Worm (Caenorhabditis elegans) whole organism, L1 larva: Measurements from ENCODE around the gene gst-30.

ENCODE experiments used
- C04F5.9 ChIP-seq: sonication (generic microtip); optimal IDR thresholded peaks from 2 replicates; lab custom pipeline; 2016; ENCODE audit warnings: missing genetic modification characterization, missing compliant biosample characterization
- C34B4.2 ChIP-seq: sonication (generic microtip); optimal IDR thresholded peaks from 2 replicates; lab custom pipeline; 2017; ENCODE audit warnings: mild to moderate bottlenecking, missing genetic modification characterization, missing compliant biosample characterization
- F16B12.6 ChIP-seq: fragments of 150-350 bp; optimal IDR thresholded peaks from 2 replicates; lab custom pipeline; 2014; ENCODE audit warnings: missing biosample characterization, missing genetic modification characterization
- Y116A8C.19 ChIP-seq: sonication (generic microtip); optimal IDR thresholded peaks from 2 replicates; lab custom pipeline; 2016; ENCODE audit warnings: missing compliant biosample characterization, missing genetic modification characterization, borderline replicate concordance
- aha-1 ChIP-seq: fragments of 150-350 bp; optimal IDR thresholded peaks from 2 replicates; lab custom pipeline; 2014; ENCODE audit warnings: missing biosample characterization, missing genetic modification characterization
- alr-1 ChIP-seq: fragments of 200-800 bp; sonication (Bioruptor generic); optimal IDR thresholded peaks from 2 replicates; lab custom pipeline; 2018; ENCODE audit warnings: borderline replicate concordance, mild to moderate bottlenecking, missing genetic modification characterization, missing compliant biosample characterization
- aly-2 ChIP-seq: fragments of 150-350 bp; optimal IDR thresholded peaks from 2 replicates; lab custom pipeline; 2014; ENCODE audit warnings: missing biosample characterization, missing genetic modification characterization
- ama-1 ChIP-seq: fragments of 150-350 bp; optimal IDR thresholded peaks from 2 replicates; lab custom pipeline; 2014
- blmp-1 ChIP-seq: fragments of 150-350 bp; optimal IDR thresholded peaks from 2 replicates; lab custom pipeline; 2014; ENCODE audit warnings: missing biosample characterization, missing genetic modification characterization
- ceh-8 ChIP-seq: fragments of 200-800 bp; sonication (Bioruptor generic); optimal IDR thresholded peaks from 2 replicates; lab custom pipeline; 2018; ENCODE audit warnings: mild to moderate bottlenecking, missing genetic modification characterization, moderate library complexity, missing compliant biosample characterization
- dpl-1 ChIP-seq, 3 experiments: fragments of 150-350 bp in 2 of 3; sonication (generic microtip) in 1 of 3; optimal IDR thresholded peaks; 2 replicates each; lab custom pipeline; 2014 to 2017; ENCODE audit warnings: missing biosample characterization in 3 of 3, missing genetic modification characterization in 3 of 3, missing genetic modification reagents in 3 of 3
- dsc-1 ChIP-seq: sonication (generic microtip); optimal IDR thresholded peaks from 2 replicates; lab custom pipeline; 2016; ENCODE audit warnings: mild to moderate bottlenecking, missing genetic modification characterization, missing compliant biosample characterization
- efl-1 ChIP-seq, 4 experiments: fragments of 150-350 bp; optimal IDR thresholded peaks in 3 of 4; peaks in 1 of 4; 1 replicate in 1 of 4; 2 replicates in 3 of 4; lab custom pipeline; 2014; ENCODE audit warnings: missing biosample characterization in 2 of 4, missing genetic modification characterization in 2 of 4, missing genetic modification reagents in 2 of 4
- efl-3 ChIP-seq: fragments of 200-800 bp; sonication (Bioruptor generic); optimal IDR thresholded peaks from 2 replicates; lab custom pipeline; 2018; ENCODE audit warnings: mild to moderate bottlenecking, missing genetic modification characterization, missing compliant biosample characterization
- egl-27 ChIP-seq, 2 experiments: fragments of 150-350 bp in 1 of 2; sonication (generic microtip); optimal IDR thresholded peaks; 3 replicates each; lab custom pipeline; 2017 to 2018; ENCODE audit warnings: missing biosample characterization in 2 of 2, missing genetic modification characterization in 2 of 2, missing genetic modification reagents in 2 of 2
- elt-2 ChIP-seq: sonication (generic microtip); optimal IDR thresholded peaks from 2 replicates; lab custom pipeline; 2016; ENCODE audit warnings: missing genetic modification characterization, mild to moderate bottlenecking, inconsistent platforms, missing compliant biosample characterization, missing genetic modification reagents
- elt-3 ChIP-seq, 6 experiments: fragments of 150-350 bp in 1 of 6; sonication (generic microtip); optimal IDR thresholded peaks; 2 replicates each; lab custom pipeline; 2017 to 2018; ENCODE audit warnings: missing biosample characterization in 6 of 6, missing genetic modification characterization in 6 of 6, inconsistent platforms in 1 of 6
- fkh-4 ChIP-seq: sonication (generic microtip); optimal IDR thresholded peaks from 2 replicates; lab custom pipeline; 2016; ENCODE audit warnings: missing compliant biosample characterization, missing genetic modification characterization, borderline replicate concordance
- hpl-2 ChIP-seq: fragments of 150-350 bp; optimal IDR thresholded peaks from 2 replicates; lab custom pipeline; 2014; ENCODE audit warnings: missing biosample characterization, missing genetic modification reagents, missing genetic modification characterization
- irx-1 ChIP-seq: sonication (generic microtip); optimal IDR thresholded peaks from 2 replicates; lab custom pipeline; 2016; ENCODE audit warnings: missing genetic modification characterization, missing compliant biosample characterization
- isw-1 ChIP-seq: fragments of 200-800 bp; sonication (Bioruptor generic); IDR thresholded peaks from 2 replicates; pipeline ENCODE4 v1.3.6; 2022; ENCODE audit warnings: missing genetic modification characterization, missing compliant biosample characterization
- jun-1 ChIP-seq: fragments of 150-350 bp; optimal IDR thresholded peaks from 2 replicates; lab custom pipeline; 2014; ENCODE audit warnings: missing biosample characterization, missing genetic modification reagents, missing genetic modification characterization
- lin-13 ChIP-seq: fragments of 150-350 bp; optimal IDR thresholded peaks from 2 replicates; lab custom pipeline; 2014; ENCODE audit warnings: missing biosample characterization, missing genetic modification reagents, missing genetic modification characterization
- lin-14 ChIP-seq: fragments of 200-800 bp; sonication (Bioruptor generic); optimal IDR thresholded peaks from 2 replicates; lab custom pipeline; 2018; ENCODE audit warnings: mild to moderate bottlenecking, missing genetic modification characterization, moderate library complexity, missing compliant biosample characterization
- lin-15B ChIP-seq: fragments of 150-350 bp; sonication (generic microtip); optimal IDR thresholded peaks from 3 replicates; lab custom pipeline; 2014; ENCODE audit warnings: missing biosample characterization, missing genetic modification characterization
- lsy-2 ChIP-seq, 2 experiments: fragments of 150-350 bp; optimal IDR thresholded peaks; 2 replicates each; lab custom pipeline; 2014; ENCODE audit warnings: missing biosample characterization in 2 of 2, missing genetic modification characterization in 2 of 2
- mab-9 ChIP-seq: fragments of 200-800 bp; sonication (Bioruptor generic); IDR thresholded peaks from 2 replicates; pipeline ENCODE4 v1.3.6; 2022; ENCODE audit warnings: missing genetic modification reagents, missing genetic modification characterization, missing compliant biosample characterization
- mdl-1 ChIP-seq, 2 experiments: fragments of 150-350 bp; optimal IDR thresholded peaks; 2 replicates each; lab custom pipeline; 2014 to 2017; ENCODE audit warnings: missing biosample characterization in 2 of 2, missing genetic modification characterization in 2 of 2, inconsistent platforms in 1 of 2
- mep-1 ChIP-seq: fragments of 150-350 bp; optimal IDR thresholded peaks from 2 replicates; lab custom pipeline; 2014; ENCODE audit warnings: missing biosample characterization, missing genetic modification characterization
- nhr-20 ChIP-seq: sonication (generic microtip); optimal IDR thresholded peaks from 2 replicates; lab custom pipeline; 2016; ENCODE audit warnings: mild to moderate bottlenecking, missing genetic modification characterization, missing compliant biosample characterization
- nhr-237 ChIP-seq: fragments of 150-350 bp; optimal IDR thresholded peaks from 2 replicates; lab custom pipeline; 2014; ENCODE audit warnings: missing biosample characterization, missing genetic modification characterization
- nhr-28 ChIP-seq: fragments of 150-350 bp; optimal IDR thresholded peaks from 2 replicates; lab custom pipeline; 2014; ENCODE audit warnings: missing biosample characterization, missing genetic modification characterization
- nhr-47 ChIP-seq: sonication (generic microtip); optimal IDR thresholded peaks from 2 replicates; lab custom pipeline; 2016; ENCODE audit warnings: mild to moderate bottlenecking, missing genetic modification characterization, moderate library complexity, missing compliant biosample characterization
- nhr-85 ChIP-seq: sonication (generic microtip); peaks from one replicate; lab custom pipeline; 2016; ENCODE audit warnings: missing genetic modification characterization, inconsistent platforms, missing compliant biosample characterization
- nhr-90 ChIP-seq: sonication (generic microtip); optimal IDR thresholded peaks from 2 replicates; lab custom pipeline; 2016; ENCODE audit warnings: mild to moderate bottlenecking, missing genetic modification characterization, missing compliant biosample characterization; ENCODE audit not compliant: poor library complexity
- pax-3 ChIP-seq: fragments of 200-800 bp; sonication (Bioruptor generic); optimal IDR thresholded peaks from 2 replicates; lab custom pipeline; 2018; ENCODE audit warnings: mild to moderate bottlenecking, missing genetic modification characterization, moderate library complexity, missing compliant biosample characterization
- pqm-1 ChIP-seq: sonication (generic microtip); optimal IDR thresholded peaks from 3 replicates; lab custom pipeline; 2017; ENCODE audit warnings: missing biosample characterization, missing genetic modification characterization
- skn-1 ChIP-seq: fragments of 150-350 bp; optimal IDR thresholded peaks from 2 replicates; lab custom pipeline; 2014; ENCODE audit warnings: missing biosample characterization, missing genetic modification characterization
- snu-23 ChIP-seq: sonication (generic microtip); optimal IDR thresholded peaks from 2 replicates; lab custom pipeline; 2016; ENCODE audit warnings: missing genetic modification characterization, missing compliant biosample characterization
- swsn-7 ChIP-seq: sonication (generic microtip); optimal IDR thresholded peaks from 2 replicates; lab custom pipeline; 2016; ENCODE audit warnings: missing genetic modification characterization, missing compliant biosample characterization
- unc-130 ChIP-seq: fragments of 150-350 bp; optimal IDR thresholded peaks from 2 replicates; lab custom pipeline; 2017; ENCODE audit warnings: missing biosample characterization, missing genetic modification characterization, inconsistent platforms
- unc-98 ChIP-seq: fragments of 200-800 bp; sonication (Bioruptor generic); IDR thresholded peaks from 2 replicates; pipeline ENCODE4 v1.3.6; 2022; ENCODE audit warnings: missing genetic modification characterization, missing compliant biosample characterization
- ztf-11 ChIP-seq, 2 experiments: sonication (generic microtip); optimal IDR thresholded peaks; 2 replicates each; lab custom pipeline; 2016 to 2017; ENCODE audit warnings: missing genetic modification characterization in 2 of 2, missing biosample characterization in 1 of 2, missing compliant biosample characterization in 1 of 2
- ztf-4 ChIP-seq: fragments of 150-350 bp; optimal IDR thresholded peaks from 2 replicates; lab custom pipeline; 2014; ENCODE audit warnings: missing biosample characterization, missing genetic modification characterization

gst-30 gene

DNA sequence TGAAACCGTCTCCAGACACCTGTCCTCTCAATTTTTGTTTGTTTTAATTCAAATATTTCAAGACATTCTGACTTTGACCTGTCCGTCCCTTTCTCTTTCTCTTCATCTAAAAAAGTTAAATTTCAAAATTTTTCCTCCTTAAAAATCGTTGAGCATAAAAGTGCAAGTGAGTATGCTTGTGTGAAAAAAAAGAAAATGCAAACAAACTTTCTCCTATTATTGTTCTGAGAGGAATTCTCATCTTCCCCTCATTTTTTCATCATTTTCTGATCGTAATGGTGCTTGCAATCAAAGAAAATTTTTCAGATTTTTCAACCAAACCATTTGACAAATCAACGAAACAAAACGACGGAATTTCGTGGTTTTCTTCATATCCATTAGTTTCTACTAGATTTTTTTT, 34.0 kb upstream of the gst-30 start, which contains the start of gene shc-2:
Gene shc-2, plus strand, starts transcription at position 301 of the 400 bp plus-strand sequence.
- TF ChIP-seq mep-1, result no peak
- TF ChIP-seq mab-9 (GFP tag; lab: Robert Waterston, UW), result no peak
- no peak for TF ChIP-seq nhr-237 (tag; lab: Kevin White, UChicago)
- no peak for TF ChIP-seq nhr-47
- no peak for TF ChIP-seq nhr-85 (tag; lab: Kevin White, UChicago)
- TF ChIP-seq Y116A8C.19 (tag; lab: Kevin White, UChicago), result no peak
- TF ChIP-seq ztf-4 (tag; lab: Kevin White, UChicago), result no peak
- TF ChIP-seq efl-3, result no peak
- no peak for TF ChIP-seq ceh-8 (GFP tag; lab: Kevin White, UChicago)
- TF ChIP-seq mdl-1 (tag; optimal IDR thresholded peaks at IDR 0.05; lab: Kevin White, UChicago), result no peak
- TF ChIP-seq skn-1 (tag; lab: Kevin White, UChicago), result no peak
- no peak for TF ChIP-seq hpl-2
- TF ChIP-seq lsy-2 (tag; optimal IDR thresholded peaks at IDR 0.05; lab: Kevin White, UChicago), result no peak
- TF ChIP-seq dsc-1, result no peak

DNA sequence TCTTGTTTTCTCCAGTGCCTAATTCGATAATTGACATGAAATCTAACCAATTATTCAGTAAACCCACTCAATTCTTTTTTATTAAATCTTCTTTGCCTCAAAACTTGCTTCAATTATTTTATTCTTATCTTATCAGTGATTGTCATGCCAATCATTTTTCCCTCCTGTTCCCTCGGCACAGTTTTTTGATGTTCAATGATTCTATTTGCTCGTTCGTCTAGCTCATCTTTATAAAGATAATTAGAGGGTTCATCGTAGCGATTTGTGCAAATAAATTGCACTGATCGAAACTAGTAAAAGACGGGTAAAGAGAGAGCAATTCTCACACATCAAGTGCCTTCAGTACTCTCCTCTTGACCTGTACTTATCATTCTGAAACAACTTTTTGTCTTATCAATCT, 32.8 kb upstream of the gst-30 start:
- TF ChIP-seq C04F5.9 (tag; lab: Kevin White, UChicago) (no peak), elt-2 (tag; lab: Kevin White, UChicago) (peak; percentile 84), Y116A8C.19 (tag; lab: Kevin White, UChicago) (no peak), nhr-20 (tag; lab: Kevin White, UChicago) (no peak)
- TF ChIP-seq, all 84 proteins: peak for 1

DNA sequence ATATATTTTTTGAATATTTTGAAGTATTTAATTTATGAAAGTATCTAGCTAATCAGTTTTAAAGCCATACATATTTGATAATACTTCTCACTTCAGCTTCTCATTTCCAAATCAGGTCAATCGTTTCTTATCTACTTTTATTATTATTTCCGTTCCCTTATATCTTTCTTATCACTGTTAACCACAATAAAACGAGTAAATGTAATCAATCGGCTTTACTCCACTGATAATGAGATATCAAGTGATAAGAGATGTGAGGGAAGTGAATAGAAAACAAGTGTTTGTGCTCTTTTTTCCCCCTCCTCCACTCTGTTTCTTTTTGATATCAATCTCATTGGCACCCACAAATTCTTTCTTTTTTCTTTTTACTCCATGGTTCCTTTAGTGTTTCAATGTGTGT, 31.7 kb upstream of the gst-30 start:
- TF ChIP-seq pqm-1 (tag; lab: Kevin White, UChicago) (peak; percentile 0), Y116A8C.19 (tag; lab: Kevin White, UChicago) (no peak), alr-1 (tag; lab: Kevin White, UChicago) (no peak), elt-2 (tag; lab: Kevin White, UChicago) (peak; percentile 97), lin-14 (GFP tag; lab: Kevin White, UChicago) (peak; percentile 30), nhr-90 (tag; lab: Kevin White, UChicago) (no peak), skn-1 (tag; lab: Kevin White, UChicago) (no peak)

DNA sequence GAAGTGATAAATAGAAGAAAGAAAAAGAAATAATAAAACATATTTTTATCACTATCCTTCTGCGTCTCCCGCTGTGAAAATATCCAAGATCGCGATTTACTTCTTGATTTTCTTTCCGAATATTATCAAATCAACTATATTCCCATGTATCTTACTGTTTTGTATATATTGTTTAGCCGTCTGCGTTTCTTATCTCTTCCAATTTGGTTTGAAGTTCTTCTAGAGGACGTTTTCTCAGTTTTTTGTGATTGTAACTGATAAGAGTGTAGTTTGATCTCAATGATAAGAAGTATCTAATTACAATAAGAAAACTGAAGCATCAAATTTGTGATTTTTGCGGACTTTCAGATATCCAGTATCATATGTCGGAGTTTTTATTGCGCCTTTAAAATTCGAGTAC, 25.8 kb upstream of the gst-30 start:
- TF ChIP-seq alr-1 (tag; lab: Kevin White, UChicago) (no peak), elt-2 (tag; lab: Kevin White, UChicago) (peak; percentile 67), elt-3 (tag; optimal IDR thresholded peaks at IDR 0.05; lab: Kevin White, UChicago) (peak in 1 of 6 experiments; percentile 63), lin-13 (no peak), blmp-1 (peak; percentile 31), lin-15B (no peak), irx-1 (tag; lab: Kevin White, UChicago) (no peak), isw-1 (GFP tag; lab: Robert Waterston, UW) (no peak), ama-1 (lab: Kevin White, UChicago) (no peak), snu-23 (GFP tag; lab: Kevin White, UChicago) (peak; percentile 9), C34B4.2 (no peak), aha-1 (tag; lab: Kevin White, UChicago) (no peak), ztf-11 (tag; optimal IDR thresholded peaks at IDR 0.05; lab: Kevin White, UChicago) (no peak), lin-14 (GFP tag; lab: Kevin White, UChicago) (peak; percentile 45), nhr-237 (tag; lab: Kevin White, UChicago) (no peak), unc-130 (tag; lab: Kevin White, UChicago) (no peak), dpl-1 (GFP tag; optimal IDR thresholded peaks at IDR 0.05; lab: Kevin White, UChicago) (no peak), fkh-4 (tag; lab: Kevin White, UChicago) (no peak), F16B12.6 (tag; lab: Kevin White, UChicago) (no peak), nhr-28 (no peak), mab-9 (GFP tag; lab: Robert Waterston, UW) (no peak), aly-2 (tag; lab: Kevin White, UChicago) (no peak), lsy-2 (tag; optimal IDR thresholded peaks at IDR 0.05; lab: Kevin White, UChicago) (peak in 1 of 2 experiments; percentile 16), pax-3 (tag; lab: Kevin White, UChicago) (no peak), nhr-85 (tag; lab: Kevin White, UChicago) (peak; percentile 74), nhr-20 (tag; lab: Kevin White, UChicago) (peak; percentile 44), unc-98 (GFP tag; lab: Robert Waterston, UW) (no peak), efl-1 (optimal IDR thresholded peaks at IDR 0.05; lab: Kevin White, UChicago) (no peak), efl-1 (GFP tag; optimal IDR thresholded peaks at IDR 0.05 in 1 of 2; lab: Kevin White, UChicago) (no peak), swsn-7 (tag; lab: Kevin White, UChicago) (no peak), jun-1 (tag; lab: Kevin White, UChicago) (no peak), ceh-8 (GFP tag; lab: Kevin White, UChicago) (no peak), egl-27 (tag; optimal IDR thresholded peaks at IDR 0.05; lab: Kevin White, UChicago) (no peak)
